Worm (Caenorhabditis elegans): ENCODE data around the gene T24H7.8.

Gene T24H7.8

DNA sequence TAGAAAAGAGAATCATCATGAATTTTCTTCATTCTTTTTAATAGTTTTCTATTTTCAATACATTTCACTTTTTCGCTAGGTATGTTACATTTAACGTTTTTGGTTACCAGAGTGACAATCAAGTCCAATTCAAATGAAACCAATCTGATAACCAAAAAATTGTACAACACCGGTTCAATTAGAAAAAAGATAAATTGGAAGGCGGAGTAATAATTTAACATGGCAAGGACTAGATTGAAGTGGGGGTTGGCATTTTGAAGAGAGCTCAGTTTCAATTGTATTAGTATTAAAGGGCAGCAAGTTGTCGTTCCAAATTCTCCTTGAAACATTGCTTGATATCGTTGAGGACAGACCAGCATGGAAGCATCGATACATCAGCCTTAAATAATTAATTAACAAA is 10.8 kb downstream of the T24H7.8 start (continued):
- TF ChIP-seq F49E8.2 (tag; optimal IDR thresholded peaks at IDR 0.05; ENCODE audit: insufficient read depth), result peak; percentile 31
- 0 out of 2 replicates have a peak, but pooled peaks have one; percentile 59 for TF ChIP-seq madf-3 (GFP tag; IDR thresholded peaks at IDR 0.05)
- peak; percentile 33; the same call in 1 of the 2 replicates for TF ChIP-seq rcor-1 (GFP tag; IDR thresholded peaks at IDR 0.05)
- no peak for TF ChIP-seq ztf-18 (tag; optimal IDR thresholded peaks at IDR 0.05)
- no peak for TF ChIP-seq F33H1.4 (GFP tag; IDR thresholded peaks at IDR 0.05)
- TF ChIP-seq mxl-1 (tag; optimal IDR thresholded peaks at IDR 0.05), result no peak
- TF ChIP-seq nhr-120 (GFP tag; IDR thresholded peaks at IDR 0.05), result no peak
- peak; percentile 44 for TF ChIP-seq ceh-79 (tag; optimal IDR thresholded peaks at IDR 0.05)
- no peak for TF ChIP-seq lir-1 (GFP tag; conservative IDR thresholded peaks at IDR 0.05)
- peak; percentile 55; the same call in 1 of the 2 replicates for TF ChIP-seq B0336.3 (GFP tag; IDR thresholded peaks at IDR 0.05)
- no peak for TF ChIP-seq B0035.1 (tag; optimal IDR thresholded peaks at IDR 0.05)
- no peak for TF ChIP-seq ceh-40 (GFP tag; IDR thresholded peaks at IDR 0.05)
- no peak for TF ChIP-seq hlh-26 (GFP tag; conservative IDR thresholded peaks at IDR 0.05)
- TF ChIP-seq ama-1 (optimal IDR thresholded peaks at IDR 0.05), result no peak
- TF ChIP-seq ama-1 (GFP tag; optimal IDR thresholded peaks at IDR 0.05), result peak in 1 of 2 experiments; percentile 74
- TF ChIP-seq F23B12.7 (tag; optimal IDR thresholded peaks at IDR 0.05; ENCODE audit: insufficient read depth), result no peak
- no peak for TF ChIP-seq Y67H2A.10 (GFP tag; conservative IDR thresholded peaks at IDR 0.05)
- 0 out of 2 replicates have a peak, but pooled peaks have one; percentile 38 for TF ChIP-seq hsf-1 (GFP tag; IDR thresholded peaks at IDR 0.05)
- no peak for TF ChIP-seq ztf-3 (GFP tag; optimal IDR thresholded peaks at IDR 0.05)
- peak; percentile 44 for TF ChIP-seq snpc-1.3 (tag; optimal IDR thresholded peaks at IDR 0.05; ENCODE audit: insufficient read depth)
- no peak for TF ChIP-seq atf-7 (tag; optimal IDR thresholded peaks at IDR 0.05)
- no peak for TF ChIP-seq C17E4.6 (GFP tag; IDR thresholded peaks at IDR 0.05)
- 0 out of 2 replicates have a peak, but pooled peaks have one; percentile 18 for TF ChIP-seq aptf-3 (GFP tag; IDR thresholded peaks at IDR 0.05)
- no peak for TF ChIP-seq snpc-1.1 (tag; optimal IDR thresholded peaks at IDR 0.05; ENCODE audit: insufficient read depth)
- TF ChIP-seq dpl-1 (GFP tag; optimal IDR thresholded peaks at IDR 0.05), result no peak
- TF ChIP-seq ztf-25 (GFP tag; IDR thresholded peaks at IDR 0.05), result no peak
- TF ChIP-seq chd-7 (tag; optimal IDR thresholded peaks at IDR 0.05), result peak; percentile 59
- TF ChIP-seq nhr-179 (tag; optimal IDR thresholded peaks at IDR 0.05), result no peak
- TF ChIP-seq mes-4 (tag; optimal IDR thresholded peaks at IDR 0.05), result no peak
- no peak for TF ChIP-seq F52B5.7 (tag; optimal IDR thresholded peaks at IDR 0.05)
- peak; percentile 37 for TF ChIP-seq repo-1 (tag; optimal IDR thresholded peaks at IDR 0.05)
- TF ChIP-seq bed-1 (GFP tag; IDR thresholded peaks at IDR 0.05), result no peak
- TF ChIP-seq tbp1 (GFP tag; optimal IDR thresholded peaks at IDR 0.05), result no peak
- TF ChIP-seq F57A8.1 (GFP tag; optimal IDR thresholded peaks at IDR 0.05), result no peak
- TF ChIP-seq snpc-3.4 (tag; optimal IDR thresholded peaks at IDR 0.05), result peak; percentile 33
- peak; percentile 33 for TF ChIP-seq athp-1 (tag; optimal IDR thresholded peaks at IDR 0.05)
- TF ChIP-seq gei-17 (GFP tag; optimal IDR thresholded peaks at IDR 0.05), result no peak
- TF ChIP-seq dpff-1 (tag; optimal IDR thresholded peaks at IDR 0.05), result no peak
- TF ChIP-seq attf-6 (GFP tag; IDR thresholded peaks at IDR 0.05), result peak; percentile 68; the same call in 1 of the 2 replicates
- TF ChIP-seq attf-3 (GFP tag; conservative IDR thresholded peaks at IDR 0.05), result no peak
- TF ChIP-seq Y56A3A.18 (GFP tag; IDR thresholded peaks at IDR 0.05), result peak; percentile 63; the same call in 1 of the 2 replicates
- no peak for TF ChIP-seq F22D6.2 (tag; optimal IDR thresholded peaks at IDR 0.05)
- TF ChIP-seq egl-44 (GFP tag; IDR thresholded peaks at IDR 0.05), result no peak
- TF ChIP-seq hlh-12 (tag; optimal IDR thresholded peaks at IDR 0.05), result no peak
- no peak for TF ChIP-seq lsl-1 (GFP tag; optimal IDR thresholded peaks at IDR 0.05)
- TF ChIP-seq madf-8 (GFP tag; conservative IDR thresholded peaks at IDR 0.05), result no peak
- no peak for TF ChIP-seq ets-4 (GFP tag; optimal IDR thresholded peaks at IDR 0.05)
